Fruit fly (Drosophila melanogaster) whole organism, adult: Measurements from ENCODE around the gene CG8119.

ENCODE experiments used
- CG11617 ChIP-seq: fragments of 200-800 bp; sonication (Bioruptor generic); optimal IDR thresholded peaks from 2 replicates; lab custom pipeline; 2017; ENCODE audit warnings: mild to moderate bottlenecking, missing biosample characterization, missing genetic modification reagents, missing genetic modification characterization
- CG12768 ChIP-seq: fragments of 200-800 bp; sonication (Bioruptor generic); optimal IDR thresholded peaks from 2 replicates; lab custom pipeline; 2017; ENCODE audit warnings: missing biosample characterization, missing genetic modification characterization, mild to moderate bottlenecking, moderate library complexity, missing genetic modification reagents
- CG14711 ChIP-seq: fragments of 200-800 bp; sonication (Bioruptor generic); optimal IDR thresholded peaks from 2 replicates; lab custom pipeline; 2018; ENCODE audit warnings: missing biosample characterization, mild to moderate bottlenecking, missing genetic modification characterization, moderate library complexity
- CG1620 ChIP-seq: fragments of 200-800 bp; sonication (Bioruptor generic); optimal IDR thresholded peaks from 2 replicates; lab custom pipeline; 2016; ENCODE audit warnings: missing biosample characterization, missing genetic modification characterization
- CG33017 ChIP-seq: fragments of 200-800 bp; sonication (Bioruptor generic); optimal IDR thresholded peaks from 2 replicates; lab custom pipeline; 2018; ENCODE audit warnings: missing biosample characterization, mild to moderate bottlenecking, missing genetic modification characterization, moderate library complexity
- CG5204 ChIP-seq: fragments of 200-800 bp; sonication (Bioruptor generic); optimal IDR thresholded peaks from 2 replicates; lab custom pipeline; 2016; ENCODE audit warnings: missing biosample characterization, missing genetic modification characterization
- CG7045 ChIP-seq: fragments of 200-800 bp; sonication (Bioruptor generic); optimal IDR thresholded peaks from 2 replicates; lab custom pipeline; 2017; ENCODE audit warnings: missing biosample characterization, mild to moderate bottlenecking, missing genetic modification characterization
- CG7101 ChIP-seq: fragments of 200-800 bp; sonication (Bioruptor generic); optimal IDR thresholded peaks from 2 replicates; lab custom pipeline; 2018; ENCODE audit warnings: missing biosample characterization, mild to moderate bottlenecking, missing genetic modification characterization, moderate library complexity
- Clk ChIP-seq: fragments of 200-800 bp; sonication (Bioruptor generic); optimal IDR thresholded peaks from 2 replicates; lab custom pipeline; 2017; ENCODE audit warnings: missing biosample characterization, missing genetic modification characterization
- Crg-1 ChIP-seq: fragments of 200-800 bp; sonication (Bioruptor generic); optimal IDR thresholded peaks from 2 replicates; lab custom pipeline; 2016; ENCODE audit warnings: missing biosample characterization, missing genetic modification characterization
- Hr96 ChIP-seq: fragments of 200-800 bp; sonication (Bioruptor generic); optimal IDR thresholded peaks from 2 replicates; lab custom pipeline; 2016; ENCODE audit warnings: missing biosample characterization, missing genetic modification characterization
- Mnt ChIP-seq: fragments of 200-800 bp; sonication (Bioruptor generic); optimal IDR thresholded peaks from 2 replicates; lab custom pipeline; 2016; ENCODE audit warnings: missing biosample characterization, mild to moderate bottlenecking, missing genetic modification characterization
- bab1 ChIP-seq: fragments of 200-800 bp; sonication (Bioruptor generic); optimal IDR thresholded peaks from 3 replicates; lab custom pipeline; 2019; ENCODE audit warnings: missing biosample characterization, mild to moderate bottlenecking, missing genetic modification characterization, moderate library complexity
- cic ChIP-seq: fragments of 200-800 bp; sonication (Bioruptor generic); optimal IDR thresholded peaks from 2 replicates; lab custom pipeline; 2017; ENCODE audit warnings: missing biosample characterization, mild to moderate bottlenecking, missing genetic modification characterization, moderate library complexity
- cnc ChIP-seq, 2 experiments: fragments of >200 bp; optimal IDR thresholded peaks; 2 replicates each; lab custom pipeline; 2017
- kay ChIP-seq: fragments of 200-800 bp; sonication (Bioruptor generic); peaks from one replicate; lab custom pipeline; 2016; ENCODE audit warnings: missing biosample characterization, missing genetic modification characterization, borderline replicate concordance
- ovo ChIP-seq: fragments of 200-800 bp; sonication (Bioruptor generic); optimal IDR thresholded peaks from 2 replicates; lab custom pipeline; 2016; ENCODE audit warnings: missing biosample characterization, missing genetic modification characterization
- pad ChIP-seq: fragments of 200-800 bp; sonication (Bioruptor generic); optimal IDR thresholded peaks from 3 replicates; lab custom pipeline; 2017; ENCODE audit warnings: missing biosample characterization, missing genetic modification characterization, mild to moderate bottlenecking, moderate library complexity, missing genetic modification reagents
- tj ChIP-seq: fragments of 200-800 bp; sonication (Bioruptor generic); optimal IDR thresholded peaks from 3 replicates; lab custom pipeline; 2017; ENCODE audit warnings: missing biosample characterization, mild to moderate bottlenecking, missing genetic modification characterization, moderate library complexity
- toe ChIP-seq: fragments of 200-800 bp; sonication (Bioruptor generic); optimal IDR thresholded peaks from 2 replicates; lab custom pipeline; 2016; ENCODE audit warnings: missing biosample characterization, missing genetic modification characterization

CG8119 gene

DNA sequence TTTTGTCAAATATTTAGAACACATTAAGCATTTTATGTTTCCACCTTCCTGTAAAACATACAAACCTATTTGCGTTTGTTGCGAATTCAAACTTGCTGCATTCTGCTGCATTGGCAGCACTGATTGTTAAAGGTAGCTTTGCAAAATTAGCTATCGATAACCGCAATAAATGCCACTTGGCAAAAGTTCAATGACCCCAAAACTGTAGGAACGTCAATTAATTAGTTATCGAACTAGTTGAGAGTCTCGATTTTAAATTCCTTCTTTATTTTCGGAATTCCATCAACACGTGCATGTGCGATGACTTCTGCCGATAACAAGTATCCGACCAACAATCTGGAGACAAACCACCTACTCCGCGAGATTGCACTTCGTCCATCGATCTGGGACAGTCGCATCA, at the start of gene CG8119:
TSS of gene CG8119 (plus strand) at position 301 of the 400 bp plus-strand sequence.
- TF ChIP-seq Hr96 (no peak), bab1 (GFP tag; lab: Kevin White, UChicago) (no peak), Clk (no peak), cnc (optimal IDR thresholded peaks at IDR 0.05; lab: Kevin White, UChicago) (no peak), tj (GFP tag; lab: Kevin White, UChicago) (no peak), CG14711 (tag; lab: Kevin White, UChicago) (no peak), CG12768 (no peak), toe (GFP tag; lab: Kevin White, UChicago) (no peak), CG7101 (no peak), ovo (no peak), pad (no peak), Mnt (GFP tag; lab: Kevin White, UChicago) (no peak), CG7045 (GFP tag; lab: Kevin White, UChicago) (no peak), CG11617 (no peak), cic (GFP tag; lab: Kevin White, UChicago) (no peak), Crg-1 (GFP tag; lab: Kevin White, UChicago) (no peak), CG1620 (GFP tag; lab: Kevin White, UChicago) (no peak), kay (GFP tag; lab: Kevin White, UChicago) (no peak), CG5204 (GFP tag; lab: Kevin White, UChicago) (no peak)

DNA sequence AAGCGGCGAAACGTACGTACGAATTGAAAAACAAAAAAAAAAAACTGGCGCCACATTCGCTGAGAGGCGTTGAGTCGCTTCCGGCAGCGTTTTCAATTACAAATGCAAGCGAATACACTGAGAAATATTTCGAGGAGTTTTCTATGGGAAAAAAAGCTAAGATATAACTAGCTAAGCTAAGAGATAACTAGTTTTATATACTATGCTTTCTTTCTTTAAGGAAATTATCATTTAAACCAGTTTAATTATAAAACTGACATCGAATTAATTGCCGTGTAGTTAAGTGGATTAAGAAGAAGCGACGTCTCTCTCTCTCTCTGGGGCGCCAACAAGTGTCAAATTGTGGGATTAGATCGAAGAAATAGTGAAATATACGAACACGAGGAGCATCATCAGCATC, 47.0 kb upstream of the CG8119 start:
- TF ChIP-seq Hr96 (peak; percentile 9), bab1 (GFP tag; lab: Kevin White, UChicago) (peak; percentile 3), pad (no peak), CG14711 (tag; lab: Kevin White, UChicago) (peak; percentile 50)

DNA sequence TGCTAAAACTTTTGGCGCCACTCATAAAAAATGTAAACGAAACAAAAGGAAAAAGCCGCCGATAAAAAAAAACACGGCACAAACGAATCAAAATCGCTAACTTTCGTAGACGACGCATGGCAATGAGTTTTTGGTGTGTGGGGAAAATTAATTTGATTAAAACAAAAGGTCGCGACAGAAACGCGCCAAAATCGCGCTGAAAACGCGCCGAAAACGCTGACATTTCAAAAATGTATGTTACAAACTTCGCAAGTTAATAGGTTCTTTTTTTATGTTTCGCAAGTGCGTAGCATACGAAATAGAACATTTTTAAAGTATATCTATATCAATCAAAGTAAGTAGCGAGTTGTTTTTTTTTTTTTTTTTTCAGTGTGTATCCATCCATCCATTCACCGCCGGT, 46.4 kb upstream of the CG8119 start:
- TF ChIP-seq Crg-1 (GFP tag; lab: Kevin White, UChicago) (no peak), Mnt (GFP tag; lab: Kevin White, UChicago) (no peak), CG7045 (GFP tag; lab: Kevin White, UChicago) (no peak), CG7101 (no peak), CG14711 (tag; lab: Kevin White, UChicago) (no peak), CG5204 (GFP tag; lab: Kevin White, UChicago) (no peak), ovo (no peak), Hr96 (no peak), cnc (optimal IDR thresholded peaks at IDR 0.05; lab: Kevin White, UChicago) (no peak), CG1620 (GFP tag; lab: Kevin White, UChicago) (no peak), cic (GFP tag; lab: Kevin White, UChicago) (no peak), CG33017 (no peak), bab1 (GFP tag; lab: Kevin White, UChicago) (no peak), Clk (no peak), tj (GFP tag; lab: Kevin White, UChicago) (no peak), CG11617 (no peak), pad (no peak), kay (GFP tag; lab: Kevin White, UChicago) (no peak)

DNA sequence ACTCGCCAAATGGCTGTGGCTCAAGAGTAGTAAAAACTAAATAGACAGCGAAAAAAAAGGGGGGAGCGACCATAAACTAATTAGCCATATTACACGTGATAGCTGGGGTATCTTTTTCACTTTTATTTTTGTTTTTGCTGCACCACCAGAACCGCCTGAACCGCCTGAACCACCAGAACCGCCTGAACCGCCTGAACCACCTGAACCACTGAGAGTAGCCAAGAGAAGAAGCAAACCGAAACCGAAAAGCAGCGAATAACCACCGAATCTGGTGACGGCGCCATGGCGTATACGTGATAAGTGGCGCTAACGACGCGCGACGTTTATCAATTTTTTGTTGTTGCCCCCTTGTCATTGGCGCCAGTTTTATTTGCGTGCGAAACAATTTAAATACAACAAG, 45.9 kb upstream of the CG8119 start:
- no peak for TF ChIP-seq cnc (optimal IDR thresholded peaks at IDR 0.05; lab: Kevin White, UChicago)
- TF ChIP-seq Clk = no peak
- no peak for TF ChIP-seq Mnt (GFP tag; lab: Kevin White, UChicago)
- no peak for TF ChIP-seq kay (GFP tag; lab: Kevin White, UChicago)
- no peak for TF ChIP-seq CG12768
- no peak for TF ChIP-seq CG1620 (GFP tag; lab: Kevin White, UChicago)
- TF ChIP-seq pad = no peak
- no peak for TF ChIP-seq CG7101
- no peak for TF ChIP-seq CG5204 (GFP tag; lab: Kevin White, UChicago)
- no peak for TF ChIP-seq tj (GFP tag; lab: Kevin White, UChicago)
- no peak for TF ChIP-seq toe (GFP tag; lab: Kevin White, UChicago)
- no peak for TF ChIP-seq CG7045 (GFP tag; lab: Kevin White, UChicago)
- no peak for TF ChIP-seq CG33017
- no peak for TF ChIP-seq CG11617
- no peak for TF ChIP-seq CG14711 (tag; lab: Kevin White, UChicago)
- TF ChIP-seq cic (GFP tag; lab: Kevin White, UChicago) = no peak
- TF ChIP-seq ovo = no peak
- no peak for TF ChIP-seq bab1 (GFP tag; lab: Kevin White, UChicago)

DNA sequence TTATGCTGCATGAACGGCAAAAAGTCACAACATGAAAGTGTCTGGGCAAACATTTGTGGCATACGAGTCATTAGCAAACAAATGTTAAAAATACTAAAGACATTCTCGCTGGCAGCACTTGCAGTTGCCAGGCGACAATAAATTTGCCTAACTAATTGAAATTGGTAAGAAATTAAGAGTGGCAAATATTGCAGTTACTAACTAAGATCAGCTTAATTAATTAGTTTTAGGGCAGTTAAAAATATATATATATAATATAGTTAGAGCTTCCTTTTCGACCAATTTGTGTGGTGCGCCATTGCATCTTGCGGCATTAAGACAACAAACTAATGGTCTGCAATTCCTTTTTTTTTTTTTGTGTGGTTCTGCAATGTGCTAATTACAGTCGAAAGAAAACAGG, 44.5 kb upstream of the CG8119 start:
- TF ChIP-seq CG33017 (no peak), CG1620 (GFP tag; lab: Kevin White, UChicago) (no peak), tj (GFP tag; lab: Kevin White, UChicago) (no peak), ovo (no peak), cnc (optimal IDR thresholded peaks at IDR 0.05; lab: Kevin White, UChicago) (no peak), Hr96 (no peak), CG7045 (GFP tag; lab: Kevin White, UChicago) (no peak)

DNA sequence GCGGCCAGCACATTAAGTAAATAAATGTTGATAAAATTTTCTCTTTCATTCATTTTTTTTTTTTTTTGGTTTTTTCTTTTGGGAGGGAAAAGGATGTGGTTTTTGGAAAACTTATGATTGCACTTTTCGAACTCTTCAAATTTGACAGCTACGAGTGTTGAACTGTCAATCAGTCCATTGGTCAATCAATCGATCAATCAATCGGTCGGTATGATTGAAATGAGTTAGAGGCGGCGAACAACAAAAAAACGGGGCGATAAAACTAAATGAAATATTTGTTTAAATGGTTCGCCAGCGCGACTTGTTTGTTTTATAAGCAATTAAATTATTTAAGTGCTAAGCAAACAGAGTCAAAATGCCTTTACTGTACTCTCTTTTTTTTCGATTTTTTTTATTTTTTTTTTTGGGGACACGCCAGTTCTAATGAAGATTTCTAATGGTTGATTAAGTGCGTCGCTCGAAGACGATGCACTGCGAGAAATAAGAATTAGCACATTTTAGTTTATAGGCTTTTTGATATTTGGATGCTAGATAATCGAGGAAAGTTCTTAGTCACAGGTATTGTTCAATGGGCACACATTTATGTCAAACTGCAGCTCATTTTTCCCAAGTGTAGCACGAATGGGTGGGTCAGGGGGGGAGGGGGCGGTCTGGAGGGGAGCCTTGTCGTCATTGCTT, 43.3 kb upstream of the CG8119 start:
- no peak for TF ChIP-seq cic (GFP tag; lab: Kevin White, UChicago)
- TF ChIP-seq kay (GFP tag; lab: Kevin White, UChicago) = no peak
- no peak for TF ChIP-seq bab1 (GFP tag; lab: Kevin White, UChicago)
- no peak for TF ChIP-seq CG11617
- TF ChIP-seq Crg-1 (GFP tag; lab: Kevin White, UChicago) = no peak
- TF ChIP-seq CG12768 = no peak
- no peak for TF ChIP-seq CG1620 (GFP tag; lab: Kevin White, UChicago)
- TF ChIP-seq CG33017 = no peak

DNA sequence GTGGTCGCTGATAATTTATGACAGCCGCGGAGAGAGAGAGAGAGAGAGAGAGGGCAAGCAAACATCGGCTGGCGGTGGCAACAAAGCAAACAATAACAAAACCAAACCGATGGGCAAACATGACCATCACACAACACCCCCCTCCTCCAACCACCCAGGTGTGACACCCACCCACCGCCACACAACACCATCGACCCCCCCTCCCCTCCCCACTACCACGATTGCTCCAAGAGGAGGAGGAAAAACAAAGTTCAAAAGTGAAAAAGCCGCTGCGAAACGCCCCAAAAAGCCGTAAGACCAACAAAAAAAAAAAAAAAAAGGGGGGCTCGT, 42.8 kb upstream of the CG8119 start:
- no peak for TF ChIP-seq tj (GFP tag; lab: Kevin White, UChicago)
- no peak for TF ChIP-seq cnc (optimal IDR thresholded peaks at IDR 0.05; lab: Kevin White, UChicago)
